Worm (Caenorhabditis elegans): ENCODE measurements around the gene nlp-3.

nlp-3 gene

DNA sequence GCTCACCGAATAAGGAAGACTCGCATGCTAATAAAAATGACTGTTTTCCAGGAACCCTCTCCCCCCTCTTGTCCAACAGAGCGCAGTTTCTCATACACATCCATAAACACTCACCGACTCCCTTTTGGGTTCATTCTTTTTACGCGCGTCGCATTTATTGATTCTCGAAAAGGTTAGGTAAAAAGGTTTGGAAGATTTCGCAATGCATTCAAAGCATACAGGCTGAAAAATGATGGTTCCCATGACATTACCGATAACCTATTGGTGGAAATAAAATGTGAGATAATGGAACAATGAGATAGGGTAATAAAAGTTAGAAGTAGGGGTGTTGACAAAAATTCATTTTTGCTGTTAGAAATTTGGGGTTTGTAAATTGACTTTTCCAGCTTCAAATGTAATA, 19.8 kb downstream of the nlp-3 start:
- TF ChIP-seq mes-4 (tag; optimal IDR thresholded peaks at IDR 0.05): no peak
- TF ChIP-seq cebp-1 (GFP tag; IDR thresholded peaks at IDR 0.05): peak; percentile 62; the same call in 1 of the 2 replicates
- TF ChIP-seq cebp-1 (tag; optimal IDR thresholded peaks at IDR 0.05): peak; percentile 90
- no peak for TF ChIP-seq sdz-38 (tag; optimal IDR thresholded peaks at IDR 0.05)

DNA sequence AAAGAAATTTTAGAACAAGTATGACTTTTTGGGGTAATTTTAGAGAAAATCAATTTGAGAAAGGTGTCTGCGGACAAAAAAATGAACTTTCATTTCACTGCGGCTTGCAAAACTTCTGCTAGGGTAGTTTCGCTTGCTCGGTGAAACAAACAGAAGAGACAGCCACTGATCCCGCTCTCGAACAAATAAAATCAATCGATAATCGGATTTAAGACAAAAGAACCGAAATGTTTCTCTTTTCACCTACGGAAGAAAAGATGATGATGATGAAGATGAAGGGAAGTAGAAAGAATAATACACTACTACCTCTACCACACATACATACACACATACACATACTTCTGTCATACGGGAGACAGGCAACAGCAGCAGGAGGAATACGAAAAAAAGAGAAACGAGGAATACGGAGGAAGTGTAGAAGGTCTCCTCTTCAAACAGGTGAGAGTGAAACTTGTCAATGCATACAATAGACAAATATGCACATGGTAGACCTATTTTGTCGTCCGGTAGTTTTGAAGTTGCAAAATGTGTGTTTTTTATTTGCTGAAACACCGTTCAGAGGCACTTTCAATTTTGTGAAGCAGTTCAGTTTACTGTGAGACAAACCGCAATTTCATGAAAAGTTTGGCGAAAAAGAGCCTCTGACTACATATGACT, 21.0 kb downstream of the nlp-3 start:
- TF ChIP-seq ets-4 (GFP tag; optimal IDR thresholded peaks at IDR 0.05) (no peak), die-1 (tag; optimal IDR thresholded peaks at IDR 0.05) (no peak), Y95B8A.8 (GFP tag; IDR thresholded peaks at IDR 0.05) (no peak), aptf-2 (GFP tag; conservative IDR thresholded peaks at IDR 0.05) (no peak), snpc-1.3 (tag; optimal IDR thresholded peaks at IDR 0.05; ENCODE audit: insufficient read depth) (no peak), chd-7 (tag; optimal IDR thresholded peaks at IDR 0.05) (no peak), ztf-22 (GFP tag; optimal IDR thresholded peaks at IDR 0.05) (no peak), hlh-26 (GFP tag; conservative IDR thresholded peaks at IDR 0.05) (no peak), D2030.7 (GFP tag; IDR thresholded peaks at IDR 0.05) (no peak), let-607 (tag; optimal IDR thresholded peaks at IDR 0.05) (no peak), F55B11.4 (tag; optimal IDR thresholded peaks at IDR 0.05; ENCODE audit: borderline replicate concordance, insufficient read depth) (no peak)

DNA sequence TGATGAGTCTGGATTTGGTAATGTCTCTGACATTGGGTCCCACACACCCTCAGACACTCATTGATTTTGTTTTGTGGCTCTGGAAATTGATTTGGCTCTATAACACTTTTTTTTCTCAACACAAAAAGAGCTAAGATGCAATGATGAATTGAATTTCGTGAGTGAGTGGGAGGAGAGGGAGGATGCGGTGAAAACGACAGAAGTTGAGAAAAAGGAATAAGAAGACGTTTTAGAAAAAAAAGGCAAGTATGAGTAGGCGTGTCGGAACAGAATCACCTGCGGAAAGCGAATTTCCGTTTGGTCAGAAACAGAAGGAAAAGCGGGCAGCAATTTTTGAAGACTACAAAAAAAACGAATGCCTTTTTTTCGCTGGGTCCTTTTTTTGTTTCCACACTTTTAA, 22.5 kb downstream of the nlp-3 start:
- TF ChIP-seq ets-4 (GFP tag; optimal IDR thresholded peaks at IDR 0.05) (no peak), T07F8.4 (tag; optimal IDR thresholded peaks at IDR 0.05) (no peak), ekl-4 (GFP tag; IDR thresholded peaks at IDR 0.05) (no peak), aptf-2 (GFP tag; conservative IDR thresholded peaks at IDR 0.05) (no peak), B0336.3 (GFP tag; IDR thresholded peaks at IDR 0.05) (no peak), F55B11.4 (tag; optimal IDR thresholded peaks at IDR 0.05; ENCODE audit: borderline replicate concordance, insufficient read depth) (no peak), ztf-6 (GFP tag; IDR thresholded peaks at IDR 0.05) (no peak), let-607 (tag; optimal IDR thresholded peaks at IDR 0.05) (no peak), Y95B8A.8 (GFP tag; IDR thresholded peaks at IDR 0.05) (no peak), Y53F4B.3 (GFP tag; IDR thresholded peaks at IDR 0.05) (no peak), ztf-26 (tag; optimal IDR thresholded peaks at IDR 0.05) (no peak), madf-3 (GFP tag; IDR thresholded peaks at IDR 0.05) (no peak)

DNA sequence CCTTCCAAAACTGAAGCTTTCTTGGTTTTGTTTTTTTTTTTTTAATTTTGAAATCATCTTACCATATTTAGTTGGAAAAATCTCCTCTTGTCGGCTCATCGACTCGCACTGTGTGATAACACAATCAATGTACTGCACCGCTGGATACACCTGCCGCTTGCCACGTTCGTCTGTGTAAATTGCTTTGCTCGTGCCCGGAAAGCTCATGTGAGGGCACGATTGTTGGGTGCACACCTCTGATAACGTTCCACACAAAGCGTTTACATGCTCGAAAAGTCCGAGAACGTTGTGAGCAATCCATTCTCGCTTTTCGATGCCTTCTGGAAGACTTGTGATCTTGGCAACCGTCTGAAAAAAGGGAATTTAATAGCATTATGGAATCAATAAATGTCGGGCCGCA, 23.7 kb downstream of the nlp-3 start:
- TF ChIP-seq let-526 (GFP tag; IDR thresholded peaks at IDR 0.05) (0 out of 2 replicates have a peak, but pooled peaks have one; percentile 56), nhr-80 (tag; optimal IDR thresholded peaks at IDR 0.05) (peak; percentile 29), ZK185.1 (tag; optimal IDR thresholded peaks at IDR 0.05; ENCODE audit: poor library complexity, severe bottlenecking) (no peak), cebp-1 (GFP tag; IDR thresholded peaks at IDR 0.05) (no peak), cebp-1 (tag; optimal IDR thresholded peaks at IDR 0.05) (peak; percentile 22)

DNA sequence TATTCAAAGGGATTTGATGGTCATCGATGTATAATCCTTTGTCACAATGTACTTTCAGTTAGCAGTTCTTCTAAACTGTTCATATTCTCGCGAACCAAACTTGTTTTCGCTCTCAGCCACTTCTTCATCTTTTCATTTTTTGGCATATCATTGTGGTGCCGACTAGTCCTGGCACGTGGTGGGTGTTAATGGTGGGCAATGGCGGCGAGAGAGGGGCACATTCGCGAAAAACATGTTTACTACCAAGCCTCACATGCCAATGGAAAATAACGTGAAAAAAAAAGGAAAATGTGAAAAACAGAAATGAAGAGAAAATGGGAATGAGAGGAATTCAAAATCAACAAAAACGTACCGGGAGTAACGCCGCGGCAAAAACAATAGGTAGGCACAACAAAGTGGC, 31.1 kb downstream of the nlp-3 start:
- TF ChIP-seq somi-1 (GFP tag; optimal IDR thresholded peaks at IDR 0.05) (peak; percentile 37), dpl-1 (GFP tag; optimal IDR thresholded peaks at IDR 0.05) (no peak), mcd-1 (GFP tag; IDR thresholded peaks at IDR 0.05) (no peak), F52B5.7 (tag; optimal IDR thresholded peaks at IDR 0.05) (no peak), ceh-27 (GFP tag; optimal IDR thresholded peaks at IDR 0.05) (peak; percentile 56), lin-26 (GFP tag; IDR thresholded peaks at IDR 0.05) (peak; percentile 52; the same call in 1 of the 2 replicates), Y67H2A.10 (GFP tag; conservative IDR thresholded peaks at IDR 0.05) (no peak), cebp-1 (GFP tag; IDR thresholded peaks at IDR 0.05) (no peak), cebp-1 (tag; optimal IDR thresholded peaks at IDR 0.05) (peak; percentile 11), K12H6.12 (tag; optimal IDR thresholded peaks at IDR 0.05) (peak; percentile 70), him-1 (tag; optimal IDR thresholded peaks at IDR 0.05) (no peak), egl-18 (GFP tag; IDR thresholded peaks at IDR 0.05) (no peak)

Data from whole organism, young adult.